Worm (Caenorhabditis elegans) whole organism, L3 larva: ENCODE results near the gene mccc-1.

Experiments used
- R02D3.7 ChIP-seq: fragments of 150-350 bp; optimal IDR thresholded peaks from 2 replicates; lab custom pipeline; 2014; ENCODE audit warnings: missing biosample characterization, missing genetic modification characterization
- ZK546.5 ChIP-seq: sonication (generic microtip); optimal IDR thresholded peaks from 2 replicates; lab custom pipeline; 2017; ENCODE audit warnings: missing biosample characterization, missing genetic modification characterization
- ama-1 ChIP-seq: fragments of 150-350 bp; optimal IDR thresholded peaks from 2 replicates; lab custom pipeline; 2018
- ceh-28 ChIP-seq: fragments of 150-350 bp; optimal IDR thresholded peaks from 2 replicates; lab custom pipeline; 2014; ENCODE audit warnings: missing biosample characterization, missing genetic modification reagents, missing genetic modification characterization
- ceh-9 ChIP-seq: sonication (generic microtip); optimal IDR thresholded peaks from 2 replicates; lab custom pipeline; 2018; ENCODE audit warnings: missing biosample characterization, missing genetic modification characterization
- daf-12 ChIP-seq: fragments of 150-350 bp; optimal IDR thresholded peaks from 2 replicates; lab custom pipeline; 2014; ENCODE audit warnings: missing biosample characterization, missing genetic modification reagents, missing genetic modification characterization
- egl-27 ChIP-seq: sonication (generic microtip); optimal IDR thresholded peaks from 4 replicates; lab custom pipeline; 2017; ENCODE audit warnings: missing biosample characterization, missing genetic modification reagents, missing genetic modification characterization
- egl-5 ChIP-seq: fragments of 150-350 bp; optimal IDR thresholded peaks from 2 replicates; lab custom pipeline; 2017; ENCODE audit warnings: missing biosample characterization, missing genetic modification reagents, missing genetic modification characterization, inconsistent platforms
- elt-1 ChIP-seq: fragments of 150-350 bp; optimal IDR thresholded peaks from 2 replicates; lab custom pipeline; 2014; ENCODE audit warnings: missing biosample characterization, missing genetic modification characterization
- elt-2 ChIP-seq: sonication (generic microtip); optimal IDR thresholded peaks from 2 replicates; lab custom pipeline; 2016; ENCODE audit warnings: missing genetic modification reagents, mild to moderate bottlenecking, missing genetic modification characterization, missing compliant biosample characterization
- elt-3 ChIP-seq, 3 experiments: fragments of 150-350 bp in 1 of 3; sonication (generic microtip) in 2 of 3; optimal IDR thresholded peaks; 2 replicates in 2 of 3; 4 replicates in 1 of 3; lab custom pipeline; 2014 to 2017; ENCODE audit warnings: missing biosample characterization in 3 of 3, missing genetic modification characterization in 3 of 3
- eor-1 ChIP-seq, 2 experiments: fragments of 150-350 bp; optimal IDR thresholded peaks; 2 replicates each; lab custom pipeline; 2014 to 2018; ENCODE audit warnings: missing biosample characterization in 2 of 2, missing genetic modification characterization in 2 of 2
- fkh-10 ChIP-seq: sonication (generic microtip); optimal IDR thresholded peaks from 2 replicates; lab custom pipeline; 2017; ENCODE audit warnings: missing biosample characterization, missing genetic modification reagents, missing genetic modification characterization
- fkh-2 ChIP-seq: fragments of 150-350 bp; optimal IDR thresholded peaks from 2 replicates; lab custom pipeline; 2014; ENCODE audit warnings: missing biosample characterization, missing genetic modification reagents, missing genetic modification characterization
- fos-1 ChIP-seq: fragments of 150-350 bp; optimal IDR thresholded peaks from 2 replicates; lab custom pipeline; 2014; ENCODE audit warnings: missing biosample characterization, missing genetic modification characterization
- hmg-11 ChIP-seq: sonication (generic microtip); optimal IDR thresholded peaks from 2 replicates; lab custom pipeline; 2016; ENCODE audit warnings: missing genetic modification characterization, missing compliant biosample characterization
- jun-1 ChIP-seq: fragments of 150-350 bp; optimal IDR thresholded peaks from 2 replicates; lab custom pipeline; 2014; ENCODE audit warnings: missing biosample characterization, missing genetic modification reagents, missing genetic modification characterization
- lin-15B ChIP-seq: fragments of 150-350 bp; optimal IDR thresholded peaks from 2 replicates; lab custom pipeline; 2014; ENCODE audit warnings: missing biosample characterization, missing genetic modification characterization
- lin-39 ChIP-seq: fragments of 150-350 bp; optimal IDR thresholded peaks from 2 replicates; lab custom pipeline; 2018; ENCODE audit warnings: missing biosample characterization, missing genetic modification reagents, missing genetic modification characterization
- lsy-12 ChIP-seq: sonication (generic microtip); optimal IDR thresholded peaks from 2 replicates; lab custom pipeline; 2016; ENCODE audit warnings: mild to moderate bottlenecking, missing genetic modification characterization, missing compliant biosample characterization
- mdl-1 ChIP-seq: fragments of 150-350 bp; optimal IDR thresholded peaks from 2 replicates; lab custom pipeline; 2014; ENCODE audit warnings: missing biosample characterization, missing genetic modification characterization
- mml-1 ChIP-seq: fragments of 150-350 bp; sonication (generic microtip); optimal IDR thresholded peaks from 3 replicates; lab custom pipeline; 2014; ENCODE audit warnings: missing biosample characterization, missing genetic modification characterization
- nfya-1 ChIP-seq: sonication (generic microtip); optimal IDR thresholded peaks from 2 replicates; lab custom pipeline; 2017; ENCODE audit warnings: missing genetic modification characterization, mild to moderate bottlenecking, missing compliant biosample characterization, antibody characterized with exemption, moderate library complexity; ENCODE audit not compliant: insufficient read depth
- nhr-12 ChIP-seq: fragments of 150-350 bp; optimal IDR thresholded peaks from 2 replicates; lab custom pipeline; 2014; ENCODE audit warnings: missing biosample characterization, missing genetic modification characterization
- nhr-23 ChIP-seq: fragments of 150-350 bp; optimal IDR thresholded peaks from 2 replicates; lab custom pipeline; 2014; ENCODE audit warnings: missing biosample characterization, missing genetic modification reagents, missing genetic modification characterization
- nhr-237 ChIP-seq: fragments of 150-350 bp; optimal IDR thresholded peaks from 2 replicates; lab custom pipeline; 2014; ENCODE audit warnings: missing biosample characterization, missing genetic modification characterization
- nhr-25 ChIP-seq: sonication (generic microtip); optimal IDR thresholded peaks from 2 replicates; lab custom pipeline; 2017; ENCODE audit warnings: missing biosample characterization, missing genetic modification characterization
- nhr-28 ChIP-seq: fragments of 150-350 bp; optimal IDR thresholded peaks from 2 replicates; lab custom pipeline; 2014; ENCODE audit warnings: missing biosample characterization, missing genetic modification characterization
- nhr-43 ChIP-seq: sonication (generic microtip); optimal IDR thresholded peaks from 2 replicates; lab custom pipeline; 2016; ENCODE audit warnings: mild to moderate bottlenecking, missing genetic modification characterization, missing compliant biosample characterization; ENCODE audit not compliant: poor library complexity, severe bottlenecking
- nhr-77 ChIP-seq: fragments of 150-350 bp; optimal IDR thresholded peaks from 2 replicates; lab custom pipeline; 2014; ENCODE audit warnings: missing biosample characterization, missing genetic modification characterization
- pha-4 ChIP-seq: fragments of 150-350 bp; optimal IDR thresholded peaks from 2 replicates; lab custom pipeline; 2014; ENCODE audit warnings: missing biosample characterization, missing genetic modification reagents, missing genetic modification characterization
- pqm-1 ChIP-seq: fragments of 150-350 bp; optimal IDR thresholded peaks from 2 replicates; lab custom pipeline; 2017; ENCODE audit warnings: missing biosample characterization, missing genetic modification characterization, inconsistent platforms
- skn-1 ChIP-seq: fragments of 150-350 bp; optimal IDR thresholded peaks from 2 replicates; lab custom pipeline; 2014; ENCODE audit warnings: missing biosample characterization, missing genetic modification characterization
- snpc-4 ChIP-seq: fragments of 150-350 bp; optimal IDR thresholded peaks from 2 replicates; lab custom pipeline; 2014; ENCODE audit warnings: missing biosample characterization, missing genetic modification characterization
- tbx-2 ChIP-seq: sonication (generic microtip); optimal IDR thresholded peaks from 2 replicates; lab custom pipeline; 2016; ENCODE audit warnings: mild to moderate bottlenecking, missing genetic modification characterization, missing compliant biosample characterization
- unc-39 ChIP-seq: sonication (generic microtip); optimal IDR thresholded peaks from 4 replicates; lab custom pipeline; 2017; ENCODE audit warnings: missing biosample characterization, missing genetic modification characterization
- unc-62 ChIP-seq: fragments of 150-350 bp; sonication (generic microtip); optimal IDR thresholded peaks from 4 replicates; lab custom pipeline; 2014; ENCODE audit warnings: missing biosample characterization, missing genetic modification reagents, missing genetic modification characterization
- zag-1 ChIP-seq: fragments of 150-350 bp; optimal IDR thresholded peaks from 2 replicates; lab custom pipeline; 2014; ENCODE audit warnings: missing biosample characterization, missing genetic modification characterization
- ztf-11 ChIP-seq: fragments of 150-350 bp; optimal IDR thresholded peaks from 2 replicates; lab custom pipeline; 2014; ENCODE audit warnings: missing biosample characterization, missing genetic modification characterization
- ztf-4 ChIP-seq: fragments of 150-350 bp; optimal IDR thresholded peaks from 2 replicates; lab custom pipeline; 2014; ENCODE audit warnings: missing biosample characterization, missing genetic modification characterization

The mccc-1 gene

DNA sequence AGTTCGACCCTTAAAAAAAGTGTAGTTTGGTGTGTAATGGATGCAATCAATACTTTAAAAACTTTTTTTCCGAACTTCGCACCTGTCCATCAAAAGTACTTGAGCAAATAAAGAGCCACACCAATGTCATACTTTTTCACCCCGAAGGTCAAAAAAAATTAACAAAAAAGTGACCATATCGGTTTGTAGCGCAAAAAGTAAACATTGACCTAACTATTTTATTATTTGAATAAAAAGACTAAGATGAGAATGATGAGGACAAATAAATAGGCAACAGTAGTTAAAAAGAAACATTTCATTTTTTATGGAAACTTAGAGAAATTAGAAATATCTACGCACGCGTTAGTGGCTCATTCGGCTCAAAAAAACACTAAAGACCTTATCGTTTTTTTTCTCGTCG, 15.0 kb upstream of the mccc-1 start:
- no peak for TF ChIP-seq nfya-1
- TF ChIP-seq R02D3.7 (tag; lab: Kevin White, UChicago), result no peak
- no peak for TF ChIP-seq pqm-1 (tag; lab: Kevin White, UChicago)
- TF ChIP-seq mml-1, result no peak
- TF ChIP-seq pha-4 (tag; lab: Kevin White, UChicago), result peak; percentile 91

ce11 chrIV:9872210-9872609, 12.2 kb upstream of the mccc-1 start:
- TF ChIP-seq daf-12 (tag; lab: Kevin White, UChicago) (no peak), jun-1 (tag; lab: Kevin White, UChicago) (no peak), zag-1 (tag; lab: Kevin White, UChicago) (no peak), nhr-25 (peak; percentile 3), fkh-10 (no peak), egl-5 (no peak), nhr-237 (tag; lab: Kevin White, UChicago) (no peak), pqm-1 (tag; lab: Kevin White, UChicago) (no peak), lin-39 (tag; lab: Kevin White, UChicago) (no peak), elt-1 (tag; lab: Kevin White, UChicago) (peak; percentile 70), fkh-2 (tag; lab: Kevin White, UChicago) (no peak), nhr-28 (tag; lab: Kevin White, UChicago) (no peak), nhr-23 (tag; lab: Kevin White, UChicago) (no peak)

- TF ChIP-seq nfya-1 (peak; percentile 57), elt-2 (peak; percentile 60), ztf-11 (tag; lab: Kevin White, UChicago) (no peak), lin-15B (tag; lab: Kevin White, UChicago) (peak; percentile 18), nhr-12 (tag; lab: Kevin White, UChicago) (no peak), elt-1 (tag; lab: Kevin White, UChicago) (no peak), lin-39 (tag; lab: Kevin White, UChicago) (peak; percentile 1), hmg-11 (tag; lab: Kevin White, UChicago) (peak; percentile 29), nhr-25 (no peak), egl-5 (no peak), ceh-28 (peak; percentile 26), ceh-9 (tag; lab: Kevin White, UChicago) (no peak), elt-3 (tag; optimal IDR thresholded peaks at IDR 0.05; lab: Kevin White, UChicago) (no peak), skn-1 (tag; lab: Kevin White, UChicago) (peak; percentile 2), pqm-1 (tag; lab: Kevin White, UChicago) (peak; percentile 77), mdl-1 (tag; lab: Kevin White, UChicago) (no peak), lsy-12 (tag; lab: Kevin White, UChicago) (no peak), mml-1 (no peak), unc-62 (GFP tag; lab: Kevin White, UChicago) (no peak), eor-1 (tag; optimal IDR thresholded peaks at IDR 0.05; lab: Kevin White, UChicago) (no peak), jun-1 (tag; lab: Kevin White, UChicago) (no peak), pha-4 (tag; lab: Kevin White, UChicago) (peak; percentile 66)
These were observed 11.6 kb upstream of the mccc-1 start for ce11 chrIV:9872786-9873185.

DNA sequence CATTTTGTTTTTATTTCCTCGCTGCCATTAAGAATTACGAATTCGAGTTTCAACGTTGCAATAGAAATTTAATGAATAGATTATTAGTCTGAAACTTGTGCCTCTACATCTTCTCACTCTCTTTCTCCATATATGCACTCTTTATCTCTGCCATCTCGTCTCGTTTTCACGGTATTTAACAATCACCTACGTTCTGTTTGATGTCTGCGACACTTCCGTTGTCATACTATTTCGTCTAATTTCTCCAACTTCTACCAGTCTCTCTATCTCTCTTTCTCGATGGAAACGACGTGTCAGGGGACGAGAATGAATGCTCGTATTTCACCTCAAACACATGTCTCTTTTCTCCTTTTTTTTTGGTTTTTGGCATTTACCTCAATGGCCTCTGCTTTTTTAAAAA, 10.5 kb upstream of the mccc-1 start:
- TF ChIP-seq nhr-23 (tag; lab: Kevin White, UChicago), result peak; percentile 44
- TF ChIP-seq hmg-11 (tag; lab: Kevin White, UChicago), result peak; percentile 44
- TF ChIP-seq elt-2, result peak; percentile 53
- TF ChIP-seq snpc-4 (tag; lab: Kevin White, UChicago), result peak; percentile 48
- TF ChIP-seq elt-1 (tag; lab: Kevin White, UChicago), result peak; percentile 48
- TF ChIP-seq ama-1 (lab: Kevin White, UChicago), result no peak
- TF ChIP-seq pqm-1 (tag; lab: Kevin White, UChicago), result peak; percentile 59
- no peak for TF ChIP-seq nhr-77 (tag; lab: Kevin White, UChicago)
- TF ChIP-seq pha-4 (tag; lab: Kevin White, UChicago), result peak; percentile 67
- peak; percentile 15 for TF ChIP-seq lin-15B (tag; lab: Kevin White, UChicago)
- peak; percentile 9 for TF ChIP-seq ztf-4
- TF ChIP-seq egl-5, result no peak
- TF ChIP-seq ceh-9 (tag; lab: Kevin White, UChicago), result no peak
- TF ChIP-seq nhr-25, result peak; percentile 58
- peak; percentile 67 for TF ChIP-seq nfya-1

- TF ChIP-seq ceh-28, result peak; percentile 14
- TF ChIP-seq hmg-11 (tag; lab: Kevin White, UChicago), result no peak
- TF ChIP-seq fkh-10, result no peak
- TF ChIP-seq unc-39 (tag; lab: Kevin White, UChicago), result no peak
- TF ChIP-seq daf-12 (tag; lab: Kevin White, UChicago), result no peak
- no peak for TF ChIP-seq lin-39 (tag; lab: Kevin White, UChicago)
- TF ChIP-seq tbx-2, result no peak
- TF ChIP-seq pqm-1 (tag; lab: Kevin White, UChicago), result peak; percentile 50
- TF ChIP-seq elt-1 (tag; lab: Kevin White, UChicago), result no peak
- TF ChIP-seq eor-1 (tag; optimal IDR thresholded peaks at IDR 0.05; lab: Kevin White, UChicago), result no peak
- no peak for TF ChIP-seq unc-62 (GFP tag; lab: Kevin White, UChicago)
- no peak for TF ChIP-seq nhr-28 (tag; lab: Kevin White, UChicago)
- TF ChIP-seq lsy-12 (tag; lab: Kevin White, UChicago), result no peak
- TF ChIP-seq ztf-11 (tag; lab: Kevin White, UChicago), result no peak
- no peak for TF ChIP-seq snpc-4 (tag; lab: Kevin White, UChicago)
- no peak for TF ChIP-seq fos-1 (tag; lab: Kevin White, UChicago)
- TF ChIP-seq egl-5, result no peak
- no peak for TF ChIP-seq lin-15B (tag; lab: Kevin White, UChicago)
- TF ChIP-seq ZK546.5 (tag; lab: Kevin White, UChicago), result no peak
- no peak for TF ChIP-seq fkh-2 (tag; lab: Kevin White, UChicago)
- TF ChIP-seq mml-1, result no peak
- TF ChIP-seq nhr-237 (tag; lab: Kevin White, UChicago), result no peak
- TF ChIP-seq zag-1 (tag; lab: Kevin White, UChicago), result no peak
- no peak for TF ChIP-seq mdl-1 (tag; lab: Kevin White, UChicago)
- peak; percentile 87 for TF ChIP-seq nhr-43
- no peak for TF ChIP-seq ceh-9 (tag; lab: Kevin White, UChicago)
- TF ChIP-seq egl-27, result no peak
- no peak for TF ChIP-seq ama-1 (lab: Kevin White, UChicago)
These were observed 8.7 kb upstream of the mccc-1 start for ce11 chrIV:9875646-9876045.
